Worm (Caenorhabditis elegans) whole organism, mixed stage, embryonic: ENCODE measurements around the gene B0334.20.

Experiments used
- lin-13 ChIP-seq: fragments of 150-350 bp; optimal IDR thresholded peaks from 2 replicates; lab custom pipeline; 2014; ENCODE audit warnings: missing biosample characterization, missing genetic modification characterization
- ztf-11 ChIP-seq: fragments of 150-350 bp; optimal IDR thresholded peaks from 2 replicates; lab custom pipeline; 2014; ENCODE audit warnings: missing biosample characterization, missing genetic modification characterization

- TF ChIP-seq lin-13 (tag; lab: Kevin White, UChicago), result no peak
- no peak for TF ChIP-seq ztf-11 (tag; lab: Kevin White, UChicago)
Observed at ce11 chrII:11538741-11539140, 38.5 kb upstream of the B0334.20 start, which contains the start of gene Y62F5A.9.
